Worm (Caenorhabditis elegans) whole organism, mixed stage, embryonic: ENCODE results near the gene cox-17.

ENCODE experiments used
- blmp-1 ChIP-seq: fragments of 150-350 bp; optimal IDR thresholded peaks from 2 replicates; lab custom pipeline; 2014; ENCODE audit warnings: missing biosample characterization, missing genetic modification characterization
- ceh-83 ChIP-seq: fragments of 200-800 bp; sonication (Bioruptor generic); optimal IDR thresholded peaks from 2 replicates; lab custom pipeline; 2018; ENCODE audit warnings: mild to moderate bottlenecking, missing genetic modification characterization, missing compliant biosample characterization
- lin-13 ChIP-seq: fragments of 150-350 bp; optimal IDR thresholded peaks from 2 replicates; lab custom pipeline; 2014; ENCODE audit warnings: missing biosample characterization, missing genetic modification characterization
- pha-4 ChIP-seq: fragments of 150-350 bp; optimal IDR thresholded peaks from 2 replicates; lab custom pipeline; 2018; ENCODE audit warnings: missing biosample characterization, missing genetic modification reagents, missing genetic modification characterization
- unc-62 ChIP-seq: fragments of 150-350 bp; optimal IDR thresholded peaks from 2 replicates; lab custom pipeline; 2014; ENCODE audit warnings: missing biosample characterization, missing genetic modification reagents, missing genetic modification characterization

DNA sequence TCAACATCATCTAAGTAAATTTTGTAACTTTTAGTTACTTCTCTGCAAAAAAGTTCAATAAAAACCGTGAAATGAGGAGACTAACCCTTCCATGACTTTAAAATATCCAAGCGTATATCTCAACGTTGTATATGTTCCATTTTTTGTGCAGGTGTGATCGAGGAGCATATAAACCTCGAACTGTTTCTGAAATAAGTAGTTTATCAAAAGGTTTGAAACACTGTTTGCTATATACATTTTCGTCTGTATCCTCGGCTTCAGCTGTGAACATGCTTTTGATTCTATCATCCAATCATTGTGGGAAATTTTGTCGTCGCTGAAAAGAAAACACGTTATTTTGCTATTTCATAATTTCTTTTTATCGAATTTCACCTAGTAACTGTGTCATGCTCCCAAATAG, 9.8 kb upstream of the cox-17 start, which contains the start of gene F40G9.5:
- TF ChIP-seq lin-13: no peak
- TF ChIP-seq blmp-1 (tag; lab: Kevin White, UChicago): no peak
- no peak for TF ChIP-seq pha-4 (tag; lab: Kevin White, UChicago)
- no peak for TF ChIP-seq ceh-83 (GFP tag; lab: Kevin White, UChicago)
- TF ChIP-seq unc-62 (GFP tag; lab: Kevin White, UChicago): no peak
